Worm (Caenorhabditis elegans): ENCODE results near the gene F54B11.10.

The F54B11.10 gene

ce11 chrX:13592367-13592766 is 10.4 kb downstream of the F54B11.10 start, which contains the start of gene F54B11.4:
F54B11.4 (plus strand) TSS chrX:13592667.
- TF ChIP-seq pha-4 (tag; optimal IDR thresholded peaks at IDR 0.05) (no peak), jun-1 (tag; optimal IDR thresholded peaks at IDR 0.05) (no peak), sea-2 (GFP tag; optimal IDR thresholded peaks at IDR 0.05) (no peak), nfya-1 (tag; optimal IDR thresholded peaks at IDR 0.05; ENCODE audit: insufficient read depth) (no peak), ama-1 (optimal IDR thresholded peaks at IDR 0.05) (no peak), nhr-77 (tag; optimal IDR thresholded peaks at IDR 0.05) (no peak), skn-1 (tag; optimal IDR thresholded peaks at IDR 0.05) (no peak), unc-62 (GFP tag; optimal IDR thresholded peaks at IDR 0.05) (no peak), R02D3.7 (tag; optimal IDR thresholded peaks at IDR 0.05) (no peak), fos-1 (tag; optimal IDR thresholded peaks at IDR 0.05) (no peak), daf-12 (tag; optimal IDR thresholded peaks at IDR 0.05) (no peak), egl-5 (tag; optimal IDR thresholded peaks at IDR 0.05) (no peak), nhr-25 (tag; optimal IDR thresholded peaks at IDR 0.05) (no peak), aly-2 (tag; optimal IDR thresholded peaks at IDR 0.05) (no peak), nhr-237 (tag; optimal IDR thresholded peaks at IDR 0.05) (no peak)

ce11 chrX:13596003-13596767 is 14.3 kb downstream of the F54B11.10 start, which contains the start of gene F54B11.5:
F54B11.5 (minus strand) TSS chrX:13596068.
- peak; percentile 66 for TF ChIP-seq pha-4 (tag; optimal IDR thresholded peaks at IDR 0.05)
- peak; percentile 21 for TF ChIP-seq fos-1 (tag; optimal IDR thresholded peaks at IDR 0.05)
- TF ChIP-seq nhr-12 (tag; optimal IDR thresholded peaks at IDR 0.05) = no peak
- TF ChIP-seq nhr-76 (tag; optimal IDR thresholded peaks at IDR 0.05) = no peak
- peak; percentile 20 for TF ChIP-seq nhr-25 (tag; optimal IDR thresholded peaks at IDR 0.05)
- peak; percentile 76 for TF ChIP-seq hmg-11 (tag; optimal IDR thresholded peaks at IDR 0.05)
- no peak for TF ChIP-seq unc-62 (GFP tag; optimal IDR thresholded peaks at IDR 0.05)
- no peak for TF ChIP-seq egl-5 (tag; optimal IDR thresholded peaks at IDR 0.05)
- no peak for TF ChIP-seq nhr-43 (tag; optimal IDR thresholded peaks at IDR 0.05; ENCODE audit: poor library complexity, severe bottlenecking)
- no peak for TF ChIP-seq R02D3.7 (tag; optimal IDR thresholded peaks at IDR 0.05)
- TF ChIP-seq lin-39 (tag; optimal IDR thresholded peaks at IDR 0.05) = peak; percentile 28
- no peak for TF ChIP-seq mdl-1 (tag; optimal IDR thresholded peaks at IDR 0.05)
- TF ChIP-seq elt-2 (tag; optimal IDR thresholded peaks at IDR 0.05) = peak; percentile 65
- TF ChIP-seq nfya-1 (tag; optimal IDR thresholded peaks at IDR 0.05; ENCODE audit: insufficient read depth) = peak; percentile 60
- peak; percentile 47 for TF ChIP-seq snpc-4 (tag; optimal IDR thresholded peaks at IDR 0.05)
- peak; percentile 7 for TF ChIP-seq nhr-23 (tag; optimal IDR thresholded peaks at IDR 0.05)
- TF ChIP-seq pqm-1 (tag; optimal IDR thresholded peaks at IDR 0.05) = peak; percentile 52
- peak; percentile 49 for TF ChIP-seq lin-15B (tag; optimal IDR thresholded peaks at IDR 0.05)

- TF ChIP-seq snpc-4 (tag; optimal IDR thresholded peaks at IDR 0.05) = peak; percentile 27
- TF ChIP-seq nhr-25 (tag; optimal IDR thresholded peaks at IDR 0.05) = no peak
- no peak for TF ChIP-seq skn-1 (tag; optimal IDR thresholded peaks at IDR 0.05)
- TF ChIP-seq elt-2 (tag; optimal IDR thresholded peaks at IDR 0.05) = peak; percentile 51
- TF ChIP-seq jun-1 (tag; optimal IDR thresholded peaks at IDR 0.05) = no peak
- TF ChIP-seq ceh-28 (tag; optimal IDR thresholded peaks at IDR 0.05) = no peak
- no peak for TF ChIP-seq zag-1 (tag; optimal IDR thresholded peaks at IDR 0.05)
- peak; percentile 38 for TF ChIP-seq pqm-1 (tag; optimal IDR thresholded peaks at IDR 0.05)
- no peak for TF ChIP-seq ceh-82 (tag; optimal IDR thresholded peaks at IDR 0.05)
- TF ChIP-seq nfya-1 (tag; optimal IDR thresholded peaks at IDR 0.05; ENCODE audit: insufficient read depth) = peak; percentile 68
- no peak for TF ChIP-seq nhr-77 (tag; optimal IDR thresholded peaks at IDR 0.05)
- TF ChIP-seq lin-39 (tag; optimal IDR thresholded peaks at IDR 0.05) = peak; percentile 60
- TF ChIP-seq nhr-67 (tag; optimal IDR thresholded peaks at IDR 0.05) = no peak
- TF ChIP-seq lin-15B (tag; optimal IDR thresholded peaks at IDR 0.05) = peak; percentile 42
- TF ChIP-seq lsy-12 (tag; optimal IDR thresholded peaks at IDR 0.05) = no peak
- peak; percentile 24 for TF ChIP-seq hmg-11 (tag; optimal IDR thresholded peaks at IDR 0.05)
- no peak for TF ChIP-seq elt-3 (tag; optimal IDR thresholded peaks at IDR 0.05)
- TF ChIP-seq nhr-43 (tag; optimal IDR thresholded peaks at IDR 0.05; ENCODE audit: poor library complexity, severe bottlenecking) = no peak
- TF ChIP-seq pha-4 (tag; optimal IDR thresholded peaks at IDR 0.05) = peak; percentile 68
- no peak for TF ChIP-seq ZK546.5 (tag; optimal IDR thresholded peaks at IDR 0.05)
- no peak for TF ChIP-seq ceh-16 (tag; optimal IDR thresholded peaks at IDR 0.05)
- peak; percentile 35 for TF ChIP-seq nhr-11 (tag; optimal IDR thresholded peaks at IDR 0.05)
- peak; percentile 27 for TF ChIP-seq fkh-10 (GFP tag; optimal IDR thresholded peaks at IDR 0.05)
Observed at ce11 chrX:13598021-13598499, 16.1 kb downstream of the F54B11.10 start, which contains the start of gene bra-1. bra-1 (plus strand) TSS chrX:13598449.

All from whole organism, L3 larva.